Fruit fly (Drosophila melanogaster): Measurements from ENCODE around the gene Cyp28a5.

Cyp28a5 gene

dm6 chr2L:14020875-14021643, 44.0 kb downstream of the Cyp28a5 start (continued):
- TF ChIP-seq Ada2b (GFP tag; IDR thresholded peaks at IDR 0.05) (peak; percentile 36; the same call in 1 of the 2 replicates), CG11695 (GFP tag; IDR thresholded peaks at IDR 0.05) (peak; percentile 58; the same call in 2 of the 3 replicates), ara (GFP tag; IDR thresholded peaks at IDR 0.05) (peak; percentile 59), CG31388 (GFP tag; optimal IDR thresholded peaks at IDR 0.05) (no peak), CG11696 (GFP tag; IDR thresholded peaks at IDR 0.05) (0 out of 2 replicates have a peak, but pooled peaks have one; percentile 35), CG4820 (GFP tag; optimal IDR thresholded peaks at IDR 0.05) (peak; percentile 13), Dfd (GFP tag; optimal IDR thresholded peaks at IDR 0.05) (peak in 1 of 2 experiments; percentile 31), Pdp1 (GFP tag; optimal IDR thresholded peaks at IDR 0.05) (peak; percentile 0 to 47), CG13287 (GFP tag; IDR thresholded peaks at IDR 0.05; ENCODE audit: partially characterized antibody) (no peak), CG12769 (tag; optimal IDR thresholded peaks at IDR 0.05) (peak; percentile 88), caup (GFP tag; optimal IDR thresholded peaks at IDR 0.05; ENCODE audit: severe bottlenecking) (peak; percentile 21), tap (tag; optimal IDR thresholded peaks at IDR 0.05) (peak; percentile 23), CG7271 (tag; optimal IDR thresholded peaks at IDR 0.05) (peak; percentile 60), CG10274 (GFP tag; optimal IDR thresholded peaks at IDR 0.05) (no peak), CG11085 (GFP tag; IDR thresholded peaks at IDR 0.05) (no peak), Ssrp (tag; optimal IDR thresholded peaks at IDR 0.05) (peak; percentile 77), CG17612 (GFP tag; IDR thresholded peaks at IDR 0.05) (no peak), CG1529 (GFP tag; optimal IDR thresholded peaks at IDR 0.05) (peak; percentile 33), CG15514 (GFP tag; optimal IDR thresholded peaks at IDR 0.05) (peak; percentile 19), CG16863 (GFP tag; optimal IDR thresholded peaks at IDR 0.05) (peak; percentile 53), nerfin-1 (tag; optimal IDR thresholded peaks at IDR 0.05) (peak; percentile 10), CrebB (tag; optimal IDR thresholded peaks at IDR 0.05) (no peak), CG6791 (GFP tag; IDR thresholded peaks at IDR 0.05; ENCODE audit: partially characterized antibody) (no peak), Dip3 (GFP tag; optimal IDR thresholded peaks at IDR 0.05) (no peak), CG2116 (GFP tag; optimal IDR thresholded peaks at IDR 0.05) (no peak), gro (GFP tag; optimal IDR thresholded peaks at IDR 0.05) (no peak), gt (GFP tag; IDR thresholded peaks at IDR 0.05) (peak; percentile 53; the same call in 1 of the 2 replicates), C15 (GFP tag; IDR thresholded peaks at IDR 0.05) (no peak), nerfin-2 (GFP tag; IDR thresholded peaks at IDR 0.05; ENCODE audit: partially characterized antibody) (no peak), CG6813 (GFP tag; optimal IDR thresholded peaks at IDR 0.05) (peak; percentile 13), CG3407 (GFP tag; optimal IDR thresholded peaks at IDR 0.05) (peak; percentile 0), ewg (GFP tag; optimal IDR thresholded peaks at IDR 0.05) (peak; percentile 38), CG14710 (tag; optimal IDR thresholded peaks at IDR 0.05) (peak; percentile 83), CG7556 (GFP tag; optimal IDR thresholded peaks at IDR 0.05) (peak; percentile 91), CG9817 (tag; optimal IDR thresholded peaks at IDR 0.05) (peak; percentile 10), CG10543 (GFP tag; optimal IDR thresholded peaks at IDR 0.05) (no peak), CG15269 (tag; optimal IDR thresholded peaks at IDR 0.05) (peak; percentile 69), lilli (GFP tag; optimal IDR thresholded peaks at IDR 0.05) (no peak), ERR (GFP tag; optimal IDR thresholded peaks at IDR 0.05) (no peak), CG3163 (GFP tag; optimal IDR thresholded peaks at IDR 0.05) (no peak), CG7357 (GFP tag; IDR thresholded peaks at IDR 0.05) (0 out of 3 replicates have a peak, but pooled peaks have one; percentile 10), Nf-YA (GFP tag; IDR thresholded peaks at IDR 0.05) (0 out of 2 replicates have a peak, but pooled peaks have one; percentile 17), NC2β (GFP tag; optimal IDR thresholded peaks at IDR 0.05) (peak; percentile 31), CG7745 (tag; optimal IDR thresholded peaks at IDR 0.05) (no peak), bsh (GFP tag; optimal IDR thresholded peaks at IDR 0.05) (peak in 1 of 2 experiments; percentile 59), sens (GFP tag) (peak; percentile 94), HLH4C (GFP tag; IDR thresholded peaks at IDR 0.05; ENCODE audit: partially characterized antibody) (no peak), CG3995 (GFP tag; optimal IDR thresholded peaks at IDR 0.05) (peak; percentile 0)
